Worm (Caenorhabditis elegans) whole organism, young adult: ENCODE data around the gene tyra-2.

Source experiments
- ceh-100 ChIP-seq: fragments of 200-800 bp; sonication (Bioruptor generic); IDR thresholded peaks from 2 replicates; pipeline ENCODE4 v1.3.6; 2022; ENCODE audit warnings: missing genetic modification reagents, missing genetic modification characterization, missing compliant biosample characterization
- ceh-58 ChIP-seq: fragments of 200-800 bp; sonication (Bioruptor generic); IDR thresholded peaks from 2 replicates; pipeline ENCODE4 v1.3.6; 2022; ENCODE audit warnings: missing genetic modification characterization, missing compliant biosample characterization
- ceh-79 ChIP-seq: sonication (generic microtip); optimal IDR thresholded peaks from 2 replicates; lab custom pipeline; 2017; ENCODE audit warnings: mild to moderate bottlenecking, missing genetic modification characterization, missing compliant biosample characterization
- egl-44 ChIP-seq: fragments of 200-800 bp; sonication (Bioruptor generic); IDR thresholded peaks from 2 replicates; pipeline ENCODE4 v1.3.6; 2022; ENCODE audit warnings: missing genetic modification reagents, missing genetic modification characterization, missing compliant biosample characterization
- snpc-4 ChIP-seq, 5 experiments: fragments of 150-350 bp in 1 of 5; sonication (generic microtip) in 4 of 5; optimal IDR thresholded peaks; 2 replicates each; lab custom pipeline; 2014 to 2018; ENCODE audit warnings: missing genetic modification characterization in 5 of 5, missing biosample characterization in 3 of 5, antibody characterized with exemption in 2 of 5, mild to moderate bottlenecking in 2 of 5, missing compliant biosample characterization in 2 of 5, missing genotype in 2 of 5, moderate library complexity in 2 of 5, missing genetic modification reagents in 1 of 5

ce11 chrX:7035937-7036336, 30.6 kb upstream of the tyra-2 start, which contains the start of gene cest-19:
- TF ChIP-seq ceh-58 (GFP tag; lab: Robert Waterston, UW) (no peak), ceh-79 (no peak), snpc-4 (GFP tag; optimal IDR thresholded peaks at IDR 0.05; lab: Kevin White, UChicago) (no peak), snpc-4 (tag; optimal IDR thresholded peaks at IDR 0.05; lab: Kevin White, UChicago) (no peak), ceh-100 (GFP tag; lab: Robert Waterston, UW) (no peak), egl-44 (GFP tag; lab: Robert Waterston, UW) (no peak)
